Worm (Caenorhabditis elegans) whole organism, L4 larva: Measurements from ENCODE around the gene F58B3.4.

ENCODE experiments used
- aha-1 ChIP-seq: fragments of 150-350 bp; peaks from one replicate; lab custom pipeline; 2014; ENCODE audit warnings: missing biosample characterization, missing genetic modification characterization
- attf-4 ChIP-seq: sonication (generic microtip); optimal IDR thresholded peaks from 3 replicates; lab custom pipeline; 2017; ENCODE audit warnings: missing biosample characterization, missing genetic modification characterization
- daf-8 ChIP-seq: fragments of 200-800 bp; sonication (Bioruptor generic); IDR thresholded peaks from 2 replicates; pipeline ENCODE4 v1.3.6; 2022; ENCODE audit warnings: missing genetic modification characterization, missing compliant biosample characterization
- dve-1 ChIP-seq: sonication (generic microtip); optimal IDR thresholded peaks from 2 replicates; lab custom pipeline; 2017; ENCODE audit warnings: antibody characterized with exemption, mild to moderate bottlenecking, missing genetic modification characterization, missing compliant biosample characterization; ENCODE audit not compliant: insufficient read depth
- fos-1 ChIP-seq: fragments of 150-350 bp; optimal IDR thresholded peaks from 2 replicates; lab custom pipeline; 2014; ENCODE audit warnings: missing biosample characterization, missing genetic modification characterization
- gei-8 ChIP-seq: fragments of 200-800 bp; sonication (Bioruptor generic); optimal IDR thresholded peaks from 2 replicates; lab custom pipeline; 2018; ENCODE audit warnings: mild to moderate bottlenecking, missing genetic modification characterization, missing compliant biosample characterization
- hlh-30 ChIP-seq: sonication (generic microtip); optimal IDR thresholded peaks from 2 replicates; lab custom pipeline; 2017; ENCODE audit warnings: antibody characterized with exemption, mild to moderate bottlenecking, missing genetic modification characterization, missing compliant biosample characterization; ENCODE audit not compliant: insufficient read depth
- jun-1 ChIP-seq: fragments of 150-350 bp; optimal IDR thresholded peaks from 2 replicates; lab custom pipeline; 2014; ENCODE audit warnings: missing biosample characterization, missing genetic modification reagents, missing genetic modification characterization
- mdt-29 ChIP-seq: fragments of 200-800 bp; sonication (Bioruptor generic); IDR thresholded peaks from 2 replicates; pipeline ENCODE4 v1.3.6; 2022; ENCODE audit warnings: missing genetic modification reagents, missing genetic modification characterization, missing compliant biosample characterization
- php-3 ChIP-seq: fragments of 200-800 bp; sonication (Bioruptor generic); IDR thresholded peaks from 2 replicates; pipeline ENCODE4 v1.3.6; 2022; ENCODE audit warnings: missing genetic modification reagents, missing genetic modification characterization, missing compliant biosample characterization
- unc-130 ChIP-seq: sonication (generic microtip); optimal IDR thresholded peaks from 2 replicates; lab custom pipeline; 2016; ENCODE audit warnings: missing genetic modification reagents, missing genetic modification characterization, missing compliant biosample characterization
- unc-62 ChIP-seq, 3 experiments: fragments of 150-350 bp in 1 of 3; sonication (generic microtip); optimal IDR thresholded peaks in 2 of 3; peaks in 1 of 3; 1 replicate in 1 of 3; 2 replicates in 2 of 3; lab custom pipeline; 2014 to 2017; ENCODE audit warnings: missing biosample characterization in 3 of 3, missing genetic modification characterization in 3 of 3, missing genetic modification reagents in 3 of 3, missing genotype in 1 of 3
- ztf-11 ChIP-seq: fragments of 150-350 bp; optimal IDR thresholded peaks from 2 replicates; lab custom pipeline; 2014; ENCODE audit warnings: missing biosample characterization, missing genetic modification characterization

DNA sequence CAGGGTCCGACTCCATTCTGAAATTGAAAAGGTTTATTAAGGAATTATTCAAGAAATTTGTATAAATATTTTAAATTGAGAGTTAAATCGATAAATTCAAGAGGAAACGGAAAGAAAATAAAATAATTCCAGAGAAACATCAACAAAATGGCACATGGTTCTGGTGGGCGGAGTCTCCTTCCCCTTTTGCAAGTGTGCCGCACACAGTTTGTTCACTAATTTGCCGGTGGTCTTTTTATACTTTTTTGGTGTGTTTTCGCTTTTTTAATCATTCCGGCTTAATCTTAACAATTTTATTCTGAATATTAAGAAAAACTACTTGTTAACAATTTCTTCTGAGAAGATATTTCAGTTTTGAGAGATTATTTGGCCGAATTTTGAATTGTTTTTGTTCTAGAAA, 26.7 kb downstream of the F58B3.4 start, which contains the start of the genes ragc-1 and Y24F12A.1:
- no peak for TF ChIP-seq mdt-29 (GFP tag; lab: Robert Waterston, UW)
- no peak for TF ChIP-seq fos-1 (tag; lab: Kevin White, UChicago)
- no peak for TF ChIP-seq unc-62 (GFP tag; optimal IDR thresholded peaks at IDR 0.05 in 1 of 2; lab: Kevin White, UChicago)
- no peak for TF ChIP-seq unc-62 (tag; optimal IDR thresholded peaks at IDR 0.05; lab: Kevin White, UChicago)
- TF ChIP-seq php-3 (GFP tag; lab: Robert Waterston, UW), result no peak
- no peak for TF ChIP-seq gei-8 (GFP tag; lab: Kevin White, UChicago)
- no peak for TF ChIP-seq attf-4
- peak; percentile 82 for TF ChIP-seq hlh-30 (tag; lab: Kevin White, UChicago)
- no peak for TF ChIP-seq aha-1 (tag; lab: Kevin White, UChicago)
- no peak for TF ChIP-seq daf-8 (GFP tag; lab: Robert Waterston, UW)
- peak; percentile 74 for TF ChIP-seq dve-1
- no peak for TF ChIP-seq ztf-11
- TF ChIP-seq unc-130, result peak; percentile 59
- no peak for TF ChIP-seq jun-1
